Worm (Caenorhabditis elegans): ENCODE data around the gene rpb-8.

Gene rpb-8

DNA sequence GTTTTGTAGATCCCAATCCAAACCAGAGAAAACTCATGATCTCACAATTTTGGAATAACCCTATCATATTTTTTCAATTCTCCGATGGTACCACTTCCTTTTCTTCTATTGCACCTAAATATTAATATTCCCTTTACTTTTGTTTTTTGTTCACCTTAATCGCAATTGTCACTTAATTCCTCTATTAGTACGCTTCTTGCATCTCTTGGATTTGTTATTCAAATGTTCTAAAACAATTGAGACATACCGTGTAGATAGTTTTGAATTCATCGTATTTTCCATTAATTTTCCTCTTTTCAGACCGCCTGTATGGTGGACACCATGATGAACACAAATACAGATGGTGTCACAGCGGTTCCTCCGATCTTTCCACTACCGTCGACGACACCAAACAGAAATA, 34.0 kb upstream of the rpb-8 start, which contains the start of gene flh-2:
TSS of gene flh-2 (plus strand) at position 301 of the 400 bp plus-strand sequence.
- TF ChIP-seq nhr-10 (tag; optimal IDR thresholded peaks at IDR 0.05) (no peak), egl-43 (GFP tag; IDR thresholded peaks at IDR 0.05) (no peak), daf-16 (GFP tag; optimal IDR thresholded peaks at IDR 0.05) (no peak), daf-16 (tag; optimal IDR thresholded peaks at IDR 0.05) (no peak), daf-19 (GFP tag; conservative IDR thresholded peaks at IDR 0.05) (no peak), nhr-48 (tag; optimal IDR thresholded peaks at IDR 0.05) (no peak), arid-1 (GFP tag; conservative IDR thresholded peaks at IDR 0.05) (no peak), F49E8.2 (tag; optimal IDR thresholded peaks at IDR 0.05; ENCODE audit: borderline replicate concordance) (no peak), php-3 (GFP tag; IDR thresholded peaks at IDR 0.05) (no peak), mxl-2 (GFP tag; conservative IDR thresholded peaks at IDR 0.05) (no peak), Y48G9A.11 (GFP tag; IDR thresholded peaks at IDR 0.05) (no peak), F10B5.3 (tag; optimal IDR thresholded peaks at IDR 0.05) (no peak), cey-2 (tag; optimal IDR thresholded peaks at IDR 0.05; ENCODE audit: borderline replicate concordance, insufficient read depth) (no peak), mdl-1 (tag; optimal IDR thresholded peaks at IDR 0.05) (no peak), lim-7 (GFP tag; IDR thresholded peaks at IDR 0.05) (no peak), hmg-1.1 (GFP tag; IDR thresholded peaks at IDR 0.05) (no peak), mep-1 (tag; optimal IDR thresholded peaks at IDR 0.05) (no peak), Y5F2A.4 (GFP tag; optimal IDR thresholded peaks at IDR 0.05) (no peak), dmd-8 (GFP tag; IDR thresholded peaks at IDR 0.05) (no peak), F44E2.7 (GFP tag; IDR thresholded peaks at IDR 0.05) (no peak), vab-7 (GFP tag; IDR thresholded peaks at IDR 0.05) (no peak)

DNA sequence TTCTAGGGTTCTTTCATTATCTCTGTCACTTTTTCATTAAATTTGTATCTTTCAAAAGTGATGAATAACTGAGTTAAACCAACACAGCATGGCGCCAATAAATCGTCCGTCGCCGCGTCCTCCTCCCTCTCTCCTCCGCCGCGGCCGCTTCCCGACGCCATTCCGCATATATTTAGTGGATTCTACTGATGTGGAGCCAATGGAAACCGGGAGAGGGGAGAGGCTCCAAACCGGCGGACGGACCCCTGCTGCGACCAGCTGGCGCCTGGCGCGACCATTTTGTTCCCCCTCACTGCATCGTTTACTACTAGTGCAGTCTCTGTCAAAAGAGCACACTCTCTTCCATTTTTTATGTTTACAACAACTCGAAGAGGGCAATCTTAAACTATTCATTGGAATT, 33.4 kb upstream of the rpb-8 start:
- TF ChIP-seq hlh-11 (tag; optimal IDR thresholded peaks at IDR 0.05) (peak; percentile 26), set-16 (GFP tag; IDR thresholded peaks at IDR 0.05) (peak; percentile 92), zfp-2 (tag; optimal IDR thresholded peaks at IDR 0.05) (no peak), nhr-48 (tag; optimal IDR thresholded peaks at IDR 0.05) (no peak), lsy-2 (tag; optimal IDR thresholded peaks at IDR 0.05) (no peak), dpl-1 (GFP tag; optimal IDR thresholded peaks at IDR 0.05) (no peak), dmd-9 (GFP tag; IDR thresholded peaks at IDR 0.05) (no peak), snpc-1.2 (GFP tag; IDR thresholded peaks at IDR 0.05) (no peak), ama-1 (optimal IDR thresholded peaks at IDR 0.05) (no peak), tag-97 (GFP tag; IDR thresholded peaks at IDR 0.05) (no peak), nhr-28 (tag; optimal IDR thresholded peaks at IDR 0.05) (no peak), hif-1 (tag; optimal IDR thresholded peaks at IDR 0.05) (no peak), duxl-1 (tag; optimal IDR thresholded peaks at IDR 0.05; ENCODE audit: poor library complexity) (no peak), aha-1 (tag) (peak; percentile 66), daf-16 (GFP tag; optimal IDR thresholded peaks at IDR 0.05) (peak in 1 of 2 experiments; percentile 67), daf-16 (tag; optimal IDR thresholded peaks at IDR 0.05) (peak; percentile 12), madf-5 (GFP tag; IDR thresholded peaks at IDR 0.05) (no peak), cey-2 (tag; optimal IDR thresholded peaks at IDR 0.05; ENCODE audit: borderline replicate concordance, insufficient read depth) (no peak), nhr-10 (tag; optimal IDR thresholded peaks at IDR 0.05) (no peak), lin-13 (GFP tag; optimal IDR thresholded peaks at IDR 0.05) (no peak), pqm-1 (tag; optimal IDR thresholded peaks at IDR 0.05) (no peak), php-3 (GFP tag; IDR thresholded peaks at IDR 0.05) (no peak), tra-1 (GFP tag; IDR thresholded peaks at IDR 0.05) (no peak), spr-3 (GFP tag; optimal IDR thresholded peaks at IDR 0.05) (no peak), egl-43 (GFP tag; IDR thresholded peaks at IDR 0.05) (0 out of 2 replicates have a peak, but pooled peaks have one; percentile 23), jun-1 (tag; optimal IDR thresholded peaks at IDR 0.05) (no peak), fkh-10 (GFP tag; optimal IDR thresholded peaks at IDR 0.05) (no peak), Y105C5A.15 (GFP tag; IDR thresholded peaks at IDR 0.05) (no peak), ceh-28 (tag; optimal IDR thresholded peaks at IDR 0.05) (no peak), Y5F2A.4 (GFP tag; optimal IDR thresholded peaks at IDR 0.05) (no peak), dmd-8 (GFP tag; IDR thresholded peaks at IDR 0.05) (no peak), vab-7 (GFP tag; IDR thresholded peaks at IDR 0.05) (no peak), ceh-20 (GFP tag; IDR thresholded peaks at IDR 0.05) (no peak), mxl-2 (GFP tag; conservative IDR thresholded peaks at IDR 0.05) (no peak), lin-15B (tag; optimal IDR thresholded peaks at IDR 0.05) (no peak), lin-39 (tag; optimal IDR thresholded peaks at IDR 0.05) (no peak), nhr-76 (tag; optimal IDR thresholded peaks at IDR 0.05) (no peak), lim-7 (GFP tag; IDR thresholded peaks at IDR 0.05) (no peak), attf-4 (tag; optimal IDR thresholded peaks at IDR 0.05) (no peak), ZK546.5 (tag; optimal IDR thresholded peaks at IDR 0.05) (no peak), F49E8.2 (tag; optimal IDR thresholded peaks at IDR 0.05; ENCODE audit: borderline replicate concordance) (no peak)

Data from whole organism, L4 larva.